Worm (Caenorhabditis elegans) whole organism, early embryonic: ENCODE results near the gene F38B6.3.

ENCODE experiments used
- aly-1 ChIP-seq: sonication (generic microtip); optimal IDR thresholded peaks from 2 replicates; lab custom pipeline; 2016; ENCODE audit warnings: missing genetic modification characterization, missing compliant biosample characterization
- ama-1 ChIP-seq: fragments of 150-350 bp; optimal IDR thresholded peaks from 2 replicates; lab custom pipeline; 2014
- ceh-36 ChIP-seq: sonication (generic microtip); optimal IDR thresholded peaks from 2 replicates; lab custom pipeline; 2016; ENCODE audit warnings: missing genetic modification characterization, inconsistent platforms, missing compliant biosample characterization
- tbx-11 ChIP-seq: fragments of 200-800 bp; sonication (Bioruptor generic); IDR thresholded peaks from 2 replicates; pipeline ENCODE4 v1.3.6; 2022; ENCODE audit warnings: missing genetic modification characterization, missing compliant biosample characterization

DNA sequence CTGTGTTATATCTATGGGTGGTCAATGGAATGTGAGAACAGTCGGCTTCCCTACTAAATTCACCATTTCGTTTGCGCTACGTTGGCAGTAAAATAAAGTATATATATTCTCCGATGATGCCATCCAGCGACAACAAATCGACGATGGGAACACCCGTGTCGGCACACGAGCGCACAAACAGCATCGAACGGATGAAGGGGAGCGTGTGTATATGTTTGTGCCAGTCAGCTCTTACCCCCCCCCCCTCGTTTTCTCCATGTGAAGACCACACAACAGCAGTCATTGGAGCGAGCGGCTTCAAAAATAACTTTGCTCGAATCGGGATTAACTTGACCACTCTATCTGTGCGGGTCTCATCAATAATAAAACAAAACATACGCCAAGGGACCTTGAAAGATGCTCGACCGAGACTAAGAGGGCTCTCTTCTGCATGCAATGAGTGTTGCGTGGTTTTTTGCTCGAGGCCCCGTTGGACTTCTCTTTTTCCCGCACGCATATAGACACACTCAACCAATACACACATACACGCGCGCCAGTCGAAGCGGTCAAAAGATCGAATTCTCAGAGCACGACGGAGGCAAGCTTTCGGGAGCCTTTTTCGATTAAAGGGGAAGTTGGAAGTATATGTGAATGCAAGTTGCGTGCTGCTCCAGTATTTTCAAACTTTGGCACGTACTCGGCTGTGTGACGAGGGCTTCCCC lies 47.0 kb downstream of the F38B6.3 start:
- TF ChIP-seq tbx-11 (GFP tag; lab: Robert Waterston, UW): no peak
- TF ChIP-seq ceh-36: no peak
- no peak for TF ChIP-seq aly-1 (tag; lab: Kevin White, UChicago)
- no peak for TF ChIP-seq ama-1 (lab: Kevin White, UChicago)
